Worm (Caenorhabditis elegans): ENCODE measurements around the gene pigb-1.

- TF ChIP-seq lsy-2 (tag; optimal IDR thresholded peaks at IDR 0.05) (no peak), ceh-82 (tag; optimal IDR thresholded peaks at IDR 0.05) (no peak), nhr-11 (tag; optimal IDR thresholded peaks at IDR 0.05) (no peak), elt-3 (tag; optimal IDR thresholded peaks at IDR 0.05) (no peak), R02D3.7 (tag; optimal IDR thresholded peaks at IDR 0.05) (no peak)
Measured at ce11 chrII:4998657-4999056, 5.8 kb upstream of the pigb-1 start, which contains the start of gene F59A6.11.

Measured in whole organism, L2 larva.